Fruit fly (Drosophila melanogaster) whole organism, wandering third instar larva: ENCODE results near the gene CG14933.

Experiments
- Abd-B ChIP-seq: fragments of >200 bp; optimal IDR thresholded peaks from 2 replicates; lab custom pipeline; 2017; ENCODE audit warnings: missing biosample characterization, missing genetic modification characterization
- CG32264 ChIP-seq: fragments of 200-800 bp; sonication (Bioruptor generic); optimal IDR thresholded peaks from 2 replicates; lab custom pipeline; 2016; ENCODE audit warnings: missing biosample characterization, missing genetic modification characterization
- CG9705 ChIP-seq: fragments of 200-800 bp; sonication (Bioruptor generic); optimal IDR thresholded peaks from 2 replicates; lab custom pipeline; 2018; ENCODE audit warnings: missing biosample characterization, mild to moderate bottlenecking, missing genetic modification characterization
- CrebA ChIP-seq: fragments of 200-800 bp; sonication (Bioruptor generic); optimal IDR thresholded peaks from 2 replicates; lab custom pipeline; 2016; ENCODE audit warnings: missing biosample characterization, mild to moderate bottlenecking, missing genetic modification characterization, borderline replicate concordance
- Dfd ChIP-seq: fragments of >200 bp; optimal IDR thresholded peaks from 2 replicates; lab custom pipeline; 2017; ENCODE audit warnings: missing biosample characterization, missing genetic modification characterization
- GATAd ChIP-seq: sonication (Bioruptor generic); optimal IDR thresholded peaks from 2 replicates; lab custom pipeline; 2016; ENCODE audit warnings: missing biosample characterization, missing genetic modification characterization
- HLH106 ChIP-seq: fragments of 200-800 bp; optimal IDR thresholded peaks from 3 replicates; lab custom pipeline; 2019; ENCODE audit warnings: missing biosample characterization, mild to moderate bottlenecking, missing genetic modification characterization, moderate library complexity
- Hr83 ChIP-seq: fragments of 200-300 bp; sonication (Bioruptor generic); optimal IDR thresholded peaks from 2 replicates; lab custom pipeline; 2016; ENCODE audit warnings: missing biosample characterization, mild to moderate bottlenecking, missing genetic modification characterization, moderate library complexity; ENCODE audit not compliant: poor library complexity, severe bottlenecking
- Jra ChIP-seq: sonication (Bioruptor generic); optimal IDR thresholded peaks from 2 replicates; lab custom pipeline; 2016; ENCODE audit warnings: missing biosample characterization, missing genetic modification characterization
- Myc ChIP-seq: fragments of >200 bp; optimal IDR thresholded peaks from 2 replicates; lab custom pipeline; 2017
- N ChIP-seq: fragments of >200 bp; optimal IDR thresholded peaks from 2 replicates; lab custom pipeline; 2018; ENCODE audit warnings: missing biosample characterization, missing external identifiers, missing genetic modification characterization
- Rel ChIP-seq, 2 experiments: fragments of 200-800 bp; sonication (Bioruptor generic) in 1 of 2; optimal IDR thresholded peaks; 2 replicates in 1 of 2; 3 replicates in 1 of 2; lab custom pipeline; 2016 to 2019; ENCODE audit warnings: mild to moderate bottlenecking in 2 of 2, missing biosample characterization in 2 of 2, missing genetic modification characterization in 2 of 2, moderate library complexity in 1 of 2
- brk ChIP-seq: fragments of 200-800 bp; sonication (Bioruptor generic); optimal IDR thresholded peaks from 2 replicates; lab custom pipeline; 2016; ENCODE audit warnings: missing biosample characterization, mild to moderate bottlenecking, missing genetic modification characterization
- dsf ChIP-seq: sonication (Bioruptor generic); optimal IDR thresholded peaks from 2 replicates; lab custom pipeline; 2016; ENCODE audit warnings: missing biosample characterization, missing genetic modification characterization, borderline replicate concordance
- fru ChIP-seq: fragments of 200-800 bp; sonication (Bioruptor generic); optimal IDR thresholded peaks from 3 replicates; lab custom pipeline; 2016; ENCODE audit warnings: missing biosample characterization, mild to moderate bottlenecking, missing genetic modification characterization
- h ChIP-seq: fragments of 200-800 bp; sonication (Bioruptor generic); optimal IDR thresholded peaks from 3 replicates; lab custom pipeline; 2016; ENCODE audit warnings: missing biosample characterization, mild to moderate bottlenecking, missing genetic modification characterization
- psq ChIP-seq: fragments of 200-800 bp; sonication (Bioruptor generic); optimal IDR thresholded peaks from 3 replicates; lab custom pipeline; 2017; ENCODE audit warnings: missing biosample characterization, mild to moderate bottlenecking, missing genetic modification characterization, moderate library complexity
- rgr ChIP-seq: fragments of 200-800 bp; sonication (Bioruptor generic); optimal IDR thresholded peaks from 3 replicates; lab custom pipeline; 2016; ENCODE audit warnings: missing biosample characterization, mild to moderate bottlenecking, missing genetic modification characterization
- sage ChIP-seq: fragments of 200-800 bp; sonication (Bioruptor generic); optimal IDR thresholded peaks from 2 replicates; lab custom pipeline; 2016; ENCODE audit warnings: missing biosample characterization, mild to moderate bottlenecking, missing genetic modification characterization
- sv ChIP-seq: fragments of 200-800 bp; sonication (Bioruptor generic); optimal IDR thresholded peaks from 3 replicates; lab custom pipeline; 2016; ENCODE audit warnings: missing biosample characterization, missing genetic modification characterization
- tai ChIP-seq: sonication (Bioruptor generic); optimal IDR thresholded peaks from 2 replicates; lab custom pipeline; 2016; ENCODE audit warnings: missing biosample characterization, missing genetic modification characterization

CG14933 gene

dm6 chr2L:11874890-11875289 lies 32.3 kb downstream of the CG14933 start:
- TF ChIP-seq tai (GFP tag; lab: Kevin White, UChicago), result no peak
- no peak for TF ChIP-seq brk (GFP tag; lab: Kevin White, UChicago)
- TF ChIP-seq CrebA (GFP tag; lab: Kevin White, UChicago), result no peak
- no peak for TF ChIP-seq N (GFP tag; lab: Kevin White, UChicago)
- no peak for TF ChIP-seq CG32264 (GFP tag; lab: Kevin White, UChicago)
- TF ChIP-seq dsf (GFP tag; lab: Kevin White, UChicago), result no peak
- TF ChIP-seq GATAd, result no peak
- TF ChIP-seq fru (GFP tag; lab: Kevin White, UChicago), result no peak
- no peak for TF ChIP-seq psq (GFP tag; lab: Kevin White, UChicago)
- TF ChIP-seq Myc (lab: Kevin White, UChicago), result no peak
- no peak for TF ChIP-seq CG9705 (GFP tag; lab: Kevin White, UChicago)
- TF ChIP-seq rgr, result no peak
- TF ChIP-seq Rel (GFP tag; optimal IDR thresholded peaks at IDR 0.05; lab: Kevin White, UChicago), result no peak
- TF ChIP-seq Rel (tag; optimal IDR thresholded peaks at IDR 0.05; lab: Kevin White, UChicago), result no peak

dm6 chr2L:11878812-11879328 lies 36.2 kb downstream of the CG14933 start:
- no peak for TF ChIP-seq Jra

dm6 chr2L:11893269-11893668 lies 50.6 kb downstream of the CG14933 start:
- TF ChIP-seq tai (GFP tag; lab: Kevin White, UChicago), result no peak
- TF ChIP-seq h (GFP tag; lab: Kevin White, UChicago), result no peak
- no peak for TF ChIP-seq Hr83
- no peak for TF ChIP-seq brk (GFP tag; lab: Kevin White, UChicago)
- no peak for TF ChIP-seq Abd-B
- TF ChIP-seq sv (GFP tag; lab: Kevin White, UChicago), result no peak
- TF ChIP-seq HLH106 (tag; lab: Kevin White, UChicago), result no peak
- TF ChIP-seq N (GFP tag; lab: Kevin White, UChicago), result no peak
- TF ChIP-seq GATAd, result no peak
- no peak for TF ChIP-seq Rel (GFP tag; optimal IDR thresholded peaks at IDR 0.05; lab: Kevin White, UChicago)
- no peak for TF ChIP-seq Rel (tag; optimal IDR thresholded peaks at IDR 0.05; lab: Kevin White, UChicago)
- no peak for TF ChIP-seq fru (GFP tag; lab: Kevin White, UChicago)
- no peak for TF ChIP-seq sage (GFP tag; lab: Kevin White, UChicago)
- TF ChIP-seq CG32264 (GFP tag; lab: Kevin White, UChicago), result no peak
- no peak for TF ChIP-seq Dfd (GFP tag; lab: Kevin White, UChicago)
